Worm (Caenorhabditis elegans) whole organism, L4/young adult: ENCODE results near the gene clec-260.

Source experiments
- W03F9.2 ChIP-seq: fragments of 150-350 bp; optimal IDR thresholded peaks from 2 replicates; lab custom pipeline; 2014; ENCODE audit warnings: missing biosample characterization, missing genetic modification characterization
- him-1 ChIP-seq: sonication (generic microtip); optimal IDR thresholded peaks from 2 replicates; lab custom pipeline; 2016; ENCODE audit warnings: missing genotype, missing genetic modification reagents, missing genetic modification characterization, missing compliant biosample characterization

ce11 chrV:20021347-20021746 is 35.2 kb upstream of the clec-260 start:
- TF ChIP-seq him-1 (tag; lab: Kevin White, UChicago) (no peak), W03F9.2 (no peak)
